Worm (Caenorhabditis elegans) whole organism, young adult: ENCODE results near the gene abcf-2.
A peak's percentile ranks its signal among the peaks of the same experiment; 100 is the strongest.

Experiments used
- B0336.3 ChIP-seq: fragments of 200-800 bp; sonication (Bioruptor generic); IDR thresholded peaks from 2 replicates; pipeline ENCODE4 v1.3.6; 2022; ENCODE audit warnings: missing genetic modification characterization, missing compliant biosample characterization
- C06A6.2 ChIP-seq: fragments of 200-800 bp; sonication (Bioruptor generic); conservative IDR thresholded peaks from 2 replicates; pipeline ENCODE4 v1.3.6; 2022; ENCODE audit warnings: missing genetic modification characterization, missing compliant biosample characterization
- F10E7.11 ChIP-seq: sonication (generic microtip); optimal IDR thresholded peaks from 2 replicates; lab custom pipeline; 2017; ENCODE audit warnings: mild to moderate bottlenecking, missing genetic modification characterization, moderate library complexity, missing compliant biosample characterization
- F33H1.4 ChIP-seq: fragments of 200-800 bp; sonication (Bioruptor generic); IDR thresholded peaks from 2 replicates; pipeline ENCODE4 v1.3.6; 2022; ENCODE audit warnings: missing genetic modification reagents, missing genetic modification characterization, missing compliant biosample characterization
- F49E8.2 ChIP-seq: sonication (generic microtip); optimal IDR thresholded peaks from 3 replicates; lab custom pipeline; 2017; ENCODE audit warnings: missing genetic modification characterization, mild to moderate bottlenecking, missing compliant biosample characterization, antibody characterized with exemption, moderate library complexity; ENCODE audit not compliant: insufficient read depth
- F55B11.4 ChIP-seq: sonication (generic microtip); optimal IDR thresholded peaks from 2 replicates; lab custom pipeline; 2016; ENCODE audit warnings: missing compliant biosample characterization, missing genetic modification characterization, borderline replicate concordance; ENCODE audit not compliant: insufficient read depth
- F57C9.4 ChIP-seq: sonication (generic microtip); optimal IDR thresholded peaks from 2 replicates; lab custom pipeline; 2017; ENCODE audit warnings: mild to moderate bottlenecking, missing genetic modification characterization, missing compliant biosample characterization
- K12H6.12 ChIP-seq: fragments of 200-800 bp; sonication (Bioruptor generic); optimal IDR thresholded peaks from 2 replicates; lab custom pipeline; 2018; ENCODE audit warnings: mild to moderate bottlenecking, missing genetic modification characterization, missing compliant biosample characterization
- T07F8.4 ChIP-seq: sonication (generic microtip); optimal IDR thresholded peaks from 2 replicates; lab custom pipeline; 2016; ENCODE audit warnings: mild to moderate bottlenecking, missing genetic modification characterization, moderate library complexity, missing compliant biosample characterization
- Y53F4B.3 ChIP-seq: fragments of 200-800 bp; sonication (Bioruptor generic); IDR thresholded peaks from 2 replicates; pipeline ENCODE4 v1.3.6; 2022; ENCODE audit warnings: missing genetic modification reagents, missing genetic modification characterization, missing compliant biosample characterization
- Y53G8AR.9 ChIP-seq: fragments of 200-800 bp; sonication (Bioruptor generic); conservative IDR thresholded peaks from 2 replicates; pipeline ENCODE4 v1.3.6; 2022; ENCODE audit warnings: missing genetic modification reagents, missing genetic modification characterization, missing compliant biosample characterization
- Y56A3A.18 ChIP-seq: fragments of 200-800 bp; sonication (Bioruptor generic); IDR thresholded peaks from 2 replicates; pipeline ENCODE4 v1.3.6; 2022; ENCODE audit warnings: missing genetic modification reagents, missing genetic modification characterization, missing compliant biosample characterization
- akir-1 ChIP-seq: fragments of 200-800 bp; sonication (Bioruptor generic); optimal IDR thresholded peaks from 2 replicates; lab custom pipeline; 2018; ENCODE audit warnings: mild to moderate bottlenecking, missing genetic modification characterization, moderate library complexity, missing compliant biosample characterization
- athp-1 ChIP-seq: sonication (generic microtip); optimal IDR thresholded peaks from 2 replicates; lab custom pipeline; 2017; ENCODE audit warnings: mild to moderate bottlenecking, missing genetic modification characterization, missing compliant biosample characterization
- attf-5 ChIP-seq: fragments of 200-800 bp; sonication (Bioruptor generic); optimal IDR thresholded peaks from 2 replicates; lab custom pipeline; 2018; ENCODE audit warnings: mild to moderate bottlenecking, missing genetic modification characterization, missing compliant biosample characterization
- bed-2 ChIP-seq: fragments of 200-800 bp; sonication (Bioruptor generic); IDR thresholded peaks from 2 replicates; pipeline ENCODE4 v1.3.6; 2022; ENCODE audit warnings: missing genetic modification reagents, missing genetic modification characterization, missing compliant biosample characterization
- cebp-1 ChIP-seq, 2 experiments: fragments of 200-800 bp in 1 of 2; sonication (Bioruptor generic) in 1 of 2; sonication (generic microtip) in 1 of 2; IDR thresholded peaks in 1 of 2; optimal IDR thresholded peaks in 1 of 2; 2 replicates each; pipeline versions ENCODE4 v1.3.6 to Lab custom; 2017 to 2022; ENCODE audit warnings: missing compliant biosample characterization in 2 of 2, missing genetic modification characterization in 2 of 2, mild to moderate bottlenecking in 1 of 2, missing genetic modification reagents in 1 of 2, moderate library complexity in 1 of 2
- egl-18 ChIP-seq: fragments of 200-800 bp; sonication (Bioruptor generic); IDR thresholded peaks from 2 replicates; pipeline ENCODE4 v1.3.6; 2022; ENCODE audit warnings: missing genetic modification reagents, missing genetic modification characterization, missing compliant biosample characterization
- him-1 ChIP-seq: sonication (generic microtip); optimal IDR thresholded peaks from 2 replicates; lab custom pipeline; 2016; ENCODE audit warnings: missing genotype, missing genetic modification reagents, missing genetic modification characterization, missing compliant biosample characterization
- hmg-20 ChIP-seq: fragments of 200-800 bp; sonication (Bioruptor generic); IDR thresholded peaks from 2 replicates; pipeline ENCODE4 v1.3.6; 2022; ENCODE audit warnings: missing genetic modification reagents, missing genetic modification characterization, missing compliant biosample characterization
- let-526 ChIP-seq: fragments of 200-800 bp; sonication (Bioruptor generic); IDR thresholded peaks from 2 replicates; pipeline ENCODE4 v1.3.6; 2022; ENCODE audit warnings: missing genetic modification reagents, missing genetic modification characterization, missing compliant biosample characterization
- let-607 ChIP-seq, 2 experiments: fragments of 200-800 bp in 1 of 2; sonication (Bioruptor generic) in 1 of 2; sonication (generic microtip) in 1 of 2; optimal IDR thresholded peaks; 2 replicates each; lab custom pipeline; 2016 to 2018; ENCODE audit warnings: mild to moderate bottlenecking in 2 of 2, missing compliant biosample characterization in 2 of 2, missing genetic modification characterization in 2 of 2, moderate library complexity in 2 of 2, missing genotype in 1 of 2
- lin-35 ChIP-seq, 3 experiments: fragments of 150-350 bp in 2 of 3; sonication (generic microtip) in 1 of 3; optimal IDR thresholded peaks; 2 replicates each; lab custom pipeline; 2014 to 2018; ENCODE audit warnings: missing biosample characterization in 3 of 3, missing genetic modification characterization in 3 of 3, missing genetic modification reagents in 3 of 3
- lin-40 ChIP-seq: sonication (generic microtip); optimal IDR thresholded peaks from 2 replicates; lab custom pipeline; 2016; ENCODE audit warnings: missing genetic modification characterization, mild to moderate bottlenecking, missing compliant biosample characterization, missing genotype, missing genetic modification reagents
- madf-10 ChIP-seq: sonication (generic microtip); optimal IDR thresholded peaks from 2 replicates; lab custom pipeline; 2016; ENCODE audit warnings: mild to moderate bottlenecking, missing genetic modification characterization, missing compliant biosample characterization
- madf-6 ChIP-seq: fragments of 200-800 bp; sonication (Bioruptor generic); IDR thresholded peaks from 2 replicates; pipeline ENCODE4 v1.3.6; 2022; ENCODE audit warnings: missing genetic modification reagents, missing genetic modification characterization, missing compliant biosample characterization
- mcd-1 ChIP-seq: fragments of 200-800 bp; sonication (Bioruptor generic); IDR thresholded peaks from 2 replicates; pipeline ENCODE4 v1.3.6; 2022; ENCODE audit warnings: missing genetic modification reagents, missing genetic modification characterization, missing compliant biosample characterization
- mel-28 ChIP-seq: sonication (generic microtip); optimal IDR thresholded peaks from 2 replicates; lab custom pipeline; 2016; ENCODE audit warnings: borderline replicate concordance, mild to moderate bottlenecking, missing genetic modification characterization, missing compliant biosample characterization
- nhr-120 ChIP-seq: fragments of 200-800 bp; sonication (Bioruptor generic); IDR thresholded peaks from 2 replicates; pipeline ENCODE4 v1.3.6; 2022; ENCODE audit warnings: missing genetic modification characterization, missing compliant biosample characterization
- nhr-27 ChIP-seq: fragments of 200-800 bp; sonication (Bioruptor generic); optimal IDR thresholded peaks from 2 replicates; lab custom pipeline; 2018; ENCODE audit warnings: mild to moderate bottlenecking, missing genetic modification characterization, moderate library complexity, missing compliant biosample characterization
- rec-8 ChIP-seq, 2 experiments: sonication (generic microtip); optimal IDR thresholded peaks; 2 replicates each; lab custom pipeline; 2016; ENCODE audit warnings: mild to moderate bottlenecking in 2 of 2, missing genetic modification characterization in 2 of 2, missing genetic modification reagents in 2 of 2, missing genotype in 2 of 2, missing biosample characterization in 1 of 2, missing compliant biosample characterization in 1 of 2, moderate library complexity in 1 of 2
- rpc-1 ChIP-seq, 2 experiments: fragments of 150-350 bp in 1 of 2; sonication (generic microtip) in 1 of 2; optimal IDR thresholded peaks; 2 replicates each; lab custom pipeline; 2014 to 2018; ENCODE audit warnings: missing biosample characterization in 1 of 2, missing genetic modification characterization in 1 of 2, missing genetic modification reagents in 1 of 2, missing genotype in 1 of 2
- sdz-38 ChIP-seq: sonication (generic microtip); optimal IDR thresholded peaks from 2 replicates; lab custom pipeline; 2016; ENCODE audit warnings: missing genotype, missing genetic modification characterization, missing compliant biosample characterization
- sea-2 ChIP-seq: fragments of 200-800 bp; sonication (Bioruptor generic); IDR thresholded peaks from 2 replicates; pipeline ENCODE4 v1.3.6; 2022; ENCODE audit warnings: missing genetic modification characterization, missing compliant biosample characterization
- sptf-2 ChIP-seq: fragments of 200-800 bp; sonication (Bioruptor generic); optimal IDR thresholded peaks from 2 replicates; lab custom pipeline; 2018; ENCODE audit warnings: mild to moderate bottlenecking, missing genetic modification characterization, missing compliant biosample characterization
- unc-62 ChIP-seq: fragments of 150-350 bp; optimal IDR thresholded peaks from 2 replicates; lab custom pipeline; 2014; ENCODE audit warnings: missing biosample characterization, missing genetic modification reagents, missing genetic modification characterization
- xnd-1 ChIP-seq: sonication (generic microtip); optimal IDR thresholded peaks from 2 replicates; lab custom pipeline; 2016; ENCODE audit warnings: missing genotype, missing genetic modification reagents, missing genetic modification characterization, missing compliant biosample characterization
- ztf-18 ChIP-seq: sonication (generic microtip); optimal IDR thresholded peaks from 2 replicates; lab custom pipeline; 2016; ENCODE audit warnings: missing genotype, mild to moderate bottlenecking, missing genetic modification characterization, missing compliant biosample characterization
- ztf-25 ChIP-seq: fragments of 200-800 bp; sonication (Bioruptor generic); IDR thresholded peaks from 2 replicates; pipeline ENCODE4 v1.3.6; 2022; ENCODE audit warnings: missing genetic modification reagents, missing genetic modification characterization, missing compliant biosample characterization

The abcf-2 gene

DNA sequence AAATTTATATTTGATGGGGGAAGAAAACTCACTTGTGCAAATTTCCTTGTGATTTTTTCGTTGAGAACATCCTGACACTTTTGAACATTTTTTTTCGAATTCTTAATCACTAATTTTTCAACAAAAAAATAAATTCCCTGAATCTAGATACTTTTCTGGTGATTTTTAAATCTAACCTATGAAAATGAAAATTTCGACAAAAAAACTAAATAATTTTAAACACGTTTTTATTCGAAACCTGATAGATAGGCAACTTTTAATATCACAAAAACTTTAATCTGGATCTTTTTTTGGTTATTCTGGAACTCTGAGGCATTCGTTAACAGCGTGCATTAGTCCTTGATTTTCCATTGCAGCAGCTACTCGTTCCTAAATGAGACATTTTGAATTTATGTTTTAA lies 25.2 kb downstream of the abcf-2 start, which contains the start of gene F45G2.9:
Gene F45G2.9, minus strand, starts transcription at position 101 of the 400 bp plus-strand sequence.
- TF ChIP-seq athp-1 (tag; lab: Kevin White, UChicago) (no peak), mel-28 (no peak), rec-8 (tag; optimal IDR thresholded peaks at IDR 0.05; lab: Kevin White, UChicago) (no peak), hmg-20 (no peak), Y53G8AR.9 (no peak), egl-18 (GFP tag; lab: Robert Waterston, UW) (no peak), unc-62 (GFP tag; lab: Kevin White, UChicago) (no peak)

DNA sequence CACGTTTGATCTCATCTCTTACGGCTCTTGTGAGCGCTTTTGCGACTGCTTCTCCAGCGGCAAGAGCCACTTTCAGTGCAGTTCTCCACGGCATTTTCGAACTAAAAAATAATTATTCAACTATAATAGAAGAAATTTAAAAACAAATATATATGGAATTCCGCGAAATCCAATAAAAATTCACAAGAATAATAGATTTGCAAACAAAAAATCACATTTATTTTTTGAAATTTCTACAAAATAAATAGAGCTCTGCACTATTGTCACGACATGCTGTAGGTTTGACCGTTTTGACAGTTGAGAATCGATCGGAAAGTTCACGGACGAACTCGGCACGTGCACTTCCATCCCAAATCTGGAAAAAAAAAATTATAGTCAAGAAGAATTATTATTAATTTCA lies 26.5 kb downstream of the abcf-2 start, which contains the start of gene F45G2.8:
Gene F45G2.8, minus strand, starts transcription at position 101 of the 400 bp plus-strand sequence.
- no peak for TF ChIP-seq lin-40 (tag; lab: Kevin White, UChicago)

DNA sequence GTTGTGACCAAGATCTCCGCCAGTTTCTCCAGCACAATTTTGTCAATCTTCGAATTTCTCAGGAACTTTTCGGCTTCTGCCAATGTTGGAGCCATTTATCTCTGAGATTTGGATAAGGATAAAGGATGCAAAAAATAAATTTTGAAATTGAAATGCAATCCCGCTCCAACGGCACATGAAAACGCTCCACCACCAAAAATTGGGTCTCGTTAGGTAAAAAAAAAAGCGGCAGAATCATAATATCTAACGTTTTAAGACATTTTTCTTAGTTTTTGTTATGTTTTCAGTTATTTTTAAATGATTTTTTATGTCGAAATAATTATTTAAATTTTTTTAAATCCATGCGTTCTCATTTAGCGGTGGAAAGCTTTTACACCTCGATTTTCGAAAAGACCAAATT lies 27.6 kb downstream of the abcf-2 start, which contains the start of gene F45G2.7:
Gene F45G2.7, minus strand, starts transcription at position 101 of the 400 bp plus-strand sequence.
- TF ChIP-seq mcd-1 (GFP tag; lab: Robert Waterston, UW) (no peak), nhr-120 (GFP tag; lab: Robert Waterston, UW) (no peak), cebp-1 (GFP tag; IDR thresholded peaks at IDR 0.05; lab: Robert Waterston, UW) (no peak), cebp-1 (tag; optimal IDR thresholded peaks at IDR 0.05; lab: Kevin White, UChicago) (no peak), C06A6.2 (GFP tag; lab: Robert Waterston, UW) (no peak), F10E7.11 (tag; lab: Kevin White, UChicago) (no peak), Y56A3A.18 (GFP tag; lab: Robert Waterston, UW) (no peak), sptf-2 (GFP tag; lab: Kevin White, UChicago) (no peak), K12H6.12 (tag; lab: Kevin White, UChicago) (no peak), nhr-27 (tag; lab: Kevin White, UChicago) (no peak), let-526 (GFP tag; lab: Robert Waterston, UW) (no peak), akir-1 (GFP tag; lab: Kevin White, UChicago) (no peak), madf-6 (GFP tag; lab: Robert Waterston, UW) (no peak), bed-2 (GFP tag; lab: Robert Waterston, UW) (no peak), rpc-1 (optimal IDR thresholded peaks at IDR 0.05; lab: Kevin White, UChicago) (no peak), rpc-1 (tag; optimal IDR thresholded peaks at IDR 0.05; lab: Kevin White, UChicago) (no peak), ztf-25 (no peak)

DNA sequence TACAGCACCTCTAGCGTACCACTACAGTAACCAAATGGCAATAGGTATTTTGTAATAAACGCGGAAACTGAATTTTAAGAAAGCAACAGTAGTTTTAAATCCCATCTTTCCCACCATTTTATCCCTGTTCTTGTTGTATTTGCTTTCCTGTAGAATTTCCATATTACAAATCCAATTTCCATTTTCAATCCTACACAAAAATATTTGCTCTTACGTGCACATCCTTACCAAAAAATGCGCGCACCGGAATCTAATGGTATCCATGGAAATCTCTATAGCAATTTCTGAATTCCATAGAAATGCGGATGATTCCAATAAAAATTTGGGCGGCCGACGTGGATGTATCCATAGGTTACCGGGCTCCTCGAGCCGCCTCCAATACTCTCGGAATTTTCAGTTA lies 31.9 kb downstream of the abcf-2 start, which contains the start of gene trf-1:
Gene trf-1, plus strand, starts transcription at position 301 of the 400 bp plus-strand sequence.
- TF ChIP-seq sdz-38 (tag; lab: Kevin White, UChicago), result no peak

DNA sequence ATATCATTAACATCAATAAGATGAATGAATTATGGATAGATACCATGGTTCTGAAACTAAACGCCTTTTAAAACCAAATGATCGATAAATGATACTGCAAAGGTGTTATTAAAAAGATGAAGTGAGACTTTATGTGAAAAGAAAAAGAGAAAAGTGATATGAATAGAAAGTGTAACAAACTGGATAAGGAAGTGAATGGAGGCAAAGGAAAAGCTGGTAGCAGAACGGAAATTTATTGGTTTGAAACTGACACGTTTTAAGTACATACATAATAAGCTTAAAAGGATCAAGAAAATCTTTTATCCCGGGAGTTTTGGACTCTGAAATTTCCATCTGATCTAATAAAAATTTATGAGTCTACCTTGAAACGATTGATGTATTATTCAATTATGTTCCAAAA lies 32.4 kb downstream of the abcf-2 start, which contains the start of gene bli-5:
Gene bli-5, minus strand, starts transcription at position 101 of the 400 bp plus-strand sequence.
- TF ChIP-seq T07F8.4 (tag; lab: Kevin White, UChicago), result no peak
- TF ChIP-seq F49E8.2 (tag; lab: Kevin White, UChicago), result no peak
- TF ChIP-seq B0336.3, result no peak
- no peak for TF ChIP-seq F33H1.4 (GFP tag; lab: Robert Waterston, UW)

DNA sequence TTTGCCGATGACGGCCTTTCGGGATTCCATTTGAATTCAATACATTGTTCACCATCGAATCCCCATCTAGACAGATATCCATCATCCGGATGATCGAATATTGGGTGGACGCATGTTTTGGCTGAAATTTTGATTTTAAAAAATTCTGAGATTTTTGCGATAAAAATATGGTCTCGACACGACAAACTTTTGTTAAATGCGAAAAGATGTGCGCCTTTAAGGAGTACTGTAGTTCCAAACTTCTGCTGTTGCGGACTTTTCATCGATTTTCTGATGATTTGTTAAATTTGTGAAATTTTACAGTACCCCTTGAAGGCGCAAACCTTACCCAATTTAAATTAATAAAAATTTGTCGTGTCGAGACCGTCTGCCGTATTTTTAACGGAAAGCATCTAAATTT lies 34.2 kb downstream of the abcf-2 start:
- TF ChIP-seq xnd-1 (tag; lab: Kevin White, UChicago) (peak; percentile 21), mcd-1 (GFP tag; lab: Robert Waterston, UW) (no peak), lin-35 (GFP tag; optimal IDR thresholded peaks at IDR 0.05; lab: Kevin White, UChicago) (no peak), F55B11.4 (tag; lab: Kevin White, UChicago) (no peak), attf-5 (GFP tag; lab: Kevin White, UChicago) (no peak), madf-10 (tag; lab: Kevin White, UChicago) (no peak), Y53F4B.3 (GFP tag; lab: Robert Waterston, UW) (no peak), him-1 (peak; percentile 30), C06A6.2 (GFP tag; lab: Robert Waterston, UW) (no peak), F57C9.4 (tag; lab: Kevin White, UChicago) (no peak), let-607 (tag; optimal IDR thresholded peaks at IDR 0.05; lab: Kevin White, UChicago) (no peak), ztf-18 (tag; lab: Kevin White, UChicago) (no peak), hmg-20 (no peak), sea-2 (GFP tag; lab: Robert Waterston, UW) (no peak), madf-6 (GFP tag; lab: Robert Waterston, UW) (no peak)
